Worm (Caenorhabditis elegans) whole organism, late embryonic: ENCODE data around the gene drh-1.

Source experiments
- C38D4.7 ChIP-seq: fragments of 200-800 bp; sonication (Bioruptor generic); optimal IDR thresholded peaks from 2 replicates; lab custom pipeline; 2018; ENCODE audit warnings: mild to moderate bottlenecking, missing genetic modification characterization, moderate library complexity, missing compliant biosample characterization
- F13H6.1 ChIP-seq: sonication (generic microtip); optimal IDR thresholded peaks from 2 replicates; lab custom pipeline; 2016; ENCODE audit warnings: missing genetic modification characterization, missing compliant biosample characterization
- K02D7.2 ChIP-seq: sonication (generic microtip); optimal IDR thresholded peaks from 2 replicates; lab custom pipeline; 2017; ENCODE audit warnings: mild to moderate bottlenecking, missing genetic modification characterization, missing compliant biosample characterization
- K09A11.1 ChIP-seq: sonication (generic microtip); optimal IDR thresholded peaks from 2 replicates; lab custom pipeline; 2017; ENCODE audit warnings: antibody characterized with exemption, mild to moderate bottlenecking, missing genetic modification characterization, missing compliant biosample characterization; ENCODE audit not compliant: insufficient read depth
- T23F11.4 ChIP-seq: fragments of 200-800 bp; sonication (Bioruptor generic); optimal IDR thresholded peaks from 2 replicates; lab custom pipeline; 2018; ENCODE audit warnings: mild to moderate bottlenecking, missing genetic modification characterization, missing compliant biosample characterization
- ama-1 ChIP-seq: fragments of 150-350 bp; optimal IDR thresholded peaks from 2 replicates; lab custom pipeline; 2014
- ceh-14 ChIP-seq: sonication (generic microtip); optimal IDR thresholded peaks from 2 replicates; lab custom pipeline; 2016; ENCODE audit warnings: missing genotype, missing genetic modification characterization, missing compliant biosample characterization
- ceh-18 ChIP-seq: sonication (generic microtip); optimal IDR thresholded peaks from 2 replicates; lab custom pipeline; 2016; ENCODE audit warnings: missing genetic modification characterization, missing compliant biosample characterization
- ceh-19 ChIP-seq: fragments of 200-800 bp; sonication (Bioruptor generic); optimal IDR thresholded peaks from 2 replicates; lab custom pipeline; 2018; ENCODE audit warnings: mild to moderate bottlenecking, missing genetic modification characterization, missing compliant biosample characterization
- ceh-2 ChIP-seq: sonication (generic microtip); optimal IDR thresholded peaks from 2 replicates; lab custom pipeline; 2016; ENCODE audit warnings: missing genotype, missing genetic modification characterization, missing compliant biosample characterization
- ceh-22 ChIP-seq: sonication (generic microtip); optimal IDR thresholded peaks from 2 replicates; lab custom pipeline; 2017; ENCODE audit warnings: missing biosample characterization, missing genetic modification characterization
- ceh-31 ChIP-seq: sonication (generic microtip); optimal IDR thresholded peaks from 2 replicates; lab custom pipeline; 2016; ENCODE audit warnings: missing genetic modification characterization, missing compliant biosample characterization
- ceh-34 ChIP-seq: sonication (generic microtip); optimal IDR thresholded peaks from 2 replicates; lab custom pipeline; 2016; ENCODE audit warnings: mild to moderate bottlenecking, missing genetic modification characterization, missing compliant biosample characterization
- ceh-48 ChIP-seq: sonication (generic microtip); optimal IDR thresholded peaks from 2 replicates; lab custom pipeline; 2016; ENCODE audit warnings: missing genetic modification characterization, inconsistent platforms, missing compliant biosample characterization
- ceh-6 ChIP-seq: fragments of 200-800 bp; sonication (Bioruptor generic); optimal IDR thresholded peaks from 2 replicates; lab custom pipeline; 2018; ENCODE audit warnings: mild to moderate bottlenecking, missing genetic modification characterization, missing compliant biosample characterization
- ceh-9 ChIP-seq: sonication (generic microtip); optimal IDR thresholded peaks from 2 replicates; lab custom pipeline; 2016; ENCODE audit warnings: mild to moderate bottlenecking, missing genetic modification characterization, inconsistent platforms, missing compliant biosample characterization
- dmd-4 ChIP-seq: sonication (generic microtip); optimal IDR thresholded peaks from 2 replicates; lab custom pipeline; 2016; ENCODE audit warnings: borderline replicate concordance, missing genetic modification characterization, missing compliant biosample characterization
- ets-4 ChIP-seq: sonication (generic microtip); optimal IDR thresholded peaks from 2 replicates; lab custom pipeline; 2016; ENCODE audit warnings: missing genetic modification characterization, missing compliant biosample characterization
- eyg-1 ChIP-seq: sonication (generic microtip); optimal IDR thresholded peaks from 2 replicates; lab custom pipeline; 2016; ENCODE audit warnings: missing genotype, missing genetic modification characterization, missing compliant biosample characterization
- fax-1 ChIP-seq: sonication (generic microtip); optimal IDR thresholded peaks from 2 replicates; lab custom pipeline; 2016; ENCODE audit warnings: missing genotype, missing genetic modification characterization, missing compliant biosample characterization
- fkh-10 ChIP-seq: fragments of 150-350 bp; optimal IDR thresholded peaks from 2 replicates; lab custom pipeline; 2014; ENCODE audit warnings: missing biosample characterization, missing genetic modification reagents, missing genetic modification characterization
- fkh-6 ChIP-seq: sonication (generic microtip); optimal IDR thresholded peaks from 2 replicates; lab custom pipeline; 2016; ENCODE audit warnings: missing genetic modification characterization, missing compliant biosample characterization
- hlh-30 ChIP-seq: sonication (generic microtip); optimal IDR thresholded peaks from 2 replicates; lab custom pipeline; 2017; ENCODE audit warnings: antibody characterized with exemption, missing genetic modification characterization, missing compliant biosample characterization; ENCODE audit not compliant: insufficient read depth
- hlh-6 ChIP-seq: sonication (generic microtip); optimal IDR thresholded peaks from 2 replicates; lab custom pipeline; 2016; ENCODE audit warnings: missing genotype, missing genetic modification characterization, missing compliant biosample characterization
- hlh-8 ChIP-seq: sonication (generic microtip); optimal IDR thresholded peaks from 2 replicates; lab custom pipeline; 2016; ENCODE audit warnings: missing genotype, missing genetic modification characterization, missing compliant biosample characterization
- lim-6 ChIP-seq: sonication (generic microtip); optimal IDR thresholded peaks from 2 replicates; lab custom pipeline; 2016; ENCODE audit warnings: missing genetic modification characterization, missing compliant biosample characterization
- mec-3 ChIP-seq: sonication (generic microtip); optimal IDR thresholded peaks from 2 replicates; lab custom pipeline; 2016; ENCODE audit warnings: borderline replicate concordance, missing genetic modification characterization, missing compliant biosample characterization
- nfya-1 ChIP-seq: sonication (generic microtip); optimal IDR thresholded peaks from 2 replicates; lab custom pipeline; 2017; ENCODE audit warnings: missing genetic modification characterization, mild to moderate bottlenecking, missing compliant biosample characterization, antibody characterized with exemption, moderate library complexity
- nhr-11 ChIP-seq: fragments of 150-350 bp; optimal IDR thresholded peaks from 2 replicates; lab custom pipeline; 2014; ENCODE audit warnings: missing biosample characterization, missing genetic modification characterization
- nhr-232 ChIP-seq: sonication (generic microtip); optimal IDR thresholded peaks from 2 replicates; lab custom pipeline; 2016; ENCODE audit warnings: missing genetic modification characterization, missing compliant biosample characterization
- pax-1 ChIP-seq: fragments of 150-350 bp; optimal IDR thresholded peaks from 2 replicates; lab custom pipeline; 2014; ENCODE audit warnings: missing biosample characterization, missing genetic modification characterization
- pha-2 ChIP-seq: sonication (generic microtip); optimal IDR thresholded peaks from 2 replicates; lab custom pipeline; 2017; ENCODE audit warnings: mild to moderate bottlenecking, missing genetic modification characterization, missing compliant biosample characterization
- pqm-1 ChIP-seq: sonication (generic microtip); optimal IDR thresholded peaks from 2 replicates; lab custom pipeline; 2016; ENCODE audit warnings: missing genetic modification characterization, missing compliant biosample characterization
- pros-1 ChIP-seq: fragments of 150-350 bp; optimal IDR thresholded peaks from 2 replicates; lab custom pipeline; 2014; ENCODE audit warnings: missing biosample characterization, missing genetic modification reagents, missing genetic modification characterization
- ref-2 ChIP-seq: sonication (generic microtip); optimal IDR thresholded peaks from 2 replicates; lab custom pipeline; 2016; ENCODE audit warnings: missing genetic modification characterization, missing compliant biosample characterization
- rnt-1 ChIP-seq: sonication (generic microtip); optimal IDR thresholded peaks from 2 replicates; lab custom pipeline; 2016; ENCODE audit warnings: missing genetic modification characterization, missing compliant biosample characterization
- syd-9 ChIP-seq: sonication (generic microtip); optimal IDR thresholded peaks from 2 replicates; lab custom pipeline; 2016; ENCODE audit warnings: mild to moderate bottlenecking, missing genetic modification characterization, moderate library complexity, missing compliant biosample characterization
- tbx-2 ChIP-seq: sonication (generic microtip); optimal IDR thresholded peaks from 2 replicates; lab custom pipeline; 2016; ENCODE audit warnings: missing genetic modification characterization, missing compliant biosample characterization
- tbx-7 ChIP-seq: sonication (generic microtip); optimal IDR thresholded peaks from 2 replicates; lab custom pipeline; 2016; ENCODE audit warnings: missing genotype, missing genetic modification characterization, missing compliant biosample characterization
- unc-42 ChIP-seq: sonication (generic microtip); optimal IDR thresholded peaks from 2 replicates; lab custom pipeline; 2016; ENCODE audit warnings: missing genotype, missing genetic modification characterization, missing compliant biosample characterization
- unc-55 ChIP-seq: sonication (generic microtip); optimal IDR thresholded peaks from 2 replicates; lab custom pipeline; 2017; ENCODE audit warnings: missing biosample characterization, missing genetic modification reagents, missing genetic modification characterization

The drh-1 gene

ce11 chrIV:6652479-6653022, 39.4 kb upstream of the drh-1 start:
- TF ChIP-seq C38D4.7 (GFP tag; lab: Kevin White, UChicago) (no peak), ceh-48 (no peak), K02D7.2 (tag; lab: Kevin White, UChicago) (no peak), F13H6.1 (no peak), pqm-1 (tag; lab: Kevin White, UChicago) (no peak), eyg-1 (tag; lab: Kevin White, UChicago) (no peak), hlh-8 (no peak)

- TF ChIP-seq mec-3 (tag; lab: Kevin White, UChicago) = no peak
- TF ChIP-seq dmd-4 = peak; percentile 69
- TF ChIP-seq syd-9 (tag; lab: Kevin White, UChicago) = no peak
- TF ChIP-seq lim-6 = peak; percentile 9
- no peak for TF ChIP-seq ceh-9 (tag; lab: Kevin White, UChicago)
- no peak for TF ChIP-seq nhr-232 (tag; lab: Kevin White, UChicago)
- TF ChIP-seq tbx-2 (tag; lab: Kevin White, UChicago) = peak; percentile 71
- no peak for TF ChIP-seq hlh-30
- peak; percentile 61 for TF ChIP-seq ceh-34 (tag; lab: Kevin White, UChicago)
- TF ChIP-seq T23F11.4 (GFP tag; lab: Kevin White, UChicago) = no peak
- peak; percentile 22 for TF ChIP-seq ets-4 (tag; lab: Kevin White, UChicago)
- TF ChIP-seq ceh-2 (tag; lab: Kevin White, UChicago) = peak; percentile 60
- TF ChIP-seq nfya-1 = peak; percentile 89
- TF ChIP-seq hlh-6 (tag; lab: Kevin White, UChicago) = no peak
- TF ChIP-seq ref-2 (tag; lab: Kevin White, UChicago) = peak; percentile 18
- peak; percentile 68 for TF ChIP-seq rnt-1 (tag; lab: Kevin White, UChicago)
- TF ChIP-seq unc-42 (tag; lab: Kevin White, UChicago) = peak; percentile 94
- peak; percentile 74 for TF ChIP-seq ceh-14 (tag; lab: Kevin White, UChicago)
- TF ChIP-seq K09A11.1 = no peak
- TF ChIP-seq ceh-6 (GFP tag; lab: Kevin White, UChicago) = no peak
- TF ChIP-seq ceh-31 = peak; percentile 92
- peak; percentile 33 for TF ChIP-seq F13H6.1
- TF ChIP-seq pax-1 (tag; lab: Kevin White, UChicago) = peak; percentile 29
- peak; percentile 91 for TF ChIP-seq unc-55 (GFP tag; lab: Kevin White, UChicago)
- TF ChIP-seq eyg-1 (tag; lab: Kevin White, UChicago) = no peak
- TF ChIP-seq pha-2 (tag; lab: Kevin White, UChicago) = peak; percentile 73
- TF ChIP-seq ceh-22 (tag; lab: Kevin White, UChicago) = peak; percentile 54
- no peak for TF ChIP-seq fkh-10
- TF ChIP-seq K02D7.2 (tag; lab: Kevin White, UChicago) = no peak
- peak; percentile 31 for TF ChIP-seq ceh-18 (tag; lab: Kevin White, UChicago)
- peak; percentile 54 for TF ChIP-seq nhr-11 (tag; lab: Kevin White, UChicago)
- TF ChIP-seq fax-1 (tag; lab: Kevin White, UChicago) = no peak
- TF ChIP-seq tbx-7 (tag; lab: Kevin White, UChicago) = no peak
- TF ChIP-seq ceh-19 (GFP tag; lab: Kevin White, UChicago) = peak; percentile 49
- TF ChIP-seq fkh-6 (tag; lab: Kevin White, UChicago) = no peak
- no peak for TF ChIP-seq hlh-8
Measured at ce11 chrIV:6648625-6649024, 35.5 kb upstream of the drh-1 start.

- TF ChIP-seq ceh-31 (peak; percentile 12), rnt-1 (tag; lab: Kevin White, UChicago) (peak; percentile 12), pros-1 (tag; lab: Kevin White, UChicago) (peak; percentile 42), ama-1 (lab: Kevin White, UChicago) (peak; percentile 93), ceh-48 (no peak)
Measured at ce11 chrIV:6646905-6647304, 33.8 kb upstream of the drh-1 start.
